Worm (Caenorhabditis elegans): ENCODE measurements around the gene wbp-2.

DNA sequence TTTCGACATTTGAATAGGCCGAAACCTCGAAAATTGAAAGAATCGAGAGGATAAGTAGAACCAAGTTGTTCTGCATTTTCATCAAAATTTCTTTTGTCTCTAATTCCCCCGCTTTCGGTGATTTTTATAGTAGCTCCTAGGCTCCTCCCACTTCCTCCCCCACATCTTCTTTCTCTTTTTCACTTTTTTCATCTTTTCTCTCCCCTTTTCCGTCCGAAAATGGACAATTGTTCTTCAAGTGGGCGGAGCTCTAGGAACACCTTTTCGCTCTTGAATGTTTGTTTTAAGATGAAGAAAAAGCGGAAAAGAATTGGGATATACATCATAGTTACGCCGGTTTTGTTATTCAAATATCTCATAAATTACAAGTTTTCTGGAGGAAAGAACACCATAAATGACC lies 16.9 kb downstream of the wbp-2 start, which contains the start of gene F42A8.1:
- TF ChIP-seq F22D6.2 (tag; optimal IDR thresholded peaks at IDR 0.05) (no peak), K11D2.4 (GFP tag; IDR thresholded peaks at IDR 0.05) (no peak), ama-1 (optimal IDR thresholded peaks at IDR 0.05) (no peak), ama-1 (GFP tag; optimal IDR thresholded peaks at IDR 0.05) (no peak), nhr-80 (tag; optimal IDR thresholded peaks at IDR 0.05) (no peak), rec-8 (tag; optimal IDR thresholded peaks at IDR 0.05) (no peak), unc-62 (GFP tag; optimal IDR thresholded peaks at IDR 0.05) (no peak), F33H1.4 (GFP tag; IDR thresholded peaks at IDR 0.05) (no peak)

All from whole organism, young adult.